Worm (Caenorhabditis elegans) whole organism, L4 larva: Measurements from ENCODE around the gene col-181.

Experiments used
- F10B5.3 ChIP-seq: sonication (generic microtip); optimal IDR thresholded peaks from 2 replicates; lab custom pipeline; 2016; ENCODE audit warnings: mild to moderate bottlenecking, missing genetic modification characterization, missing compliant biosample characterization
- F37D6.2 ChIP-seq: sonication (generic microtip); optimal IDR thresholded peaks from 2 replicates; lab custom pipeline; 2016; ENCODE audit warnings: mild to moderate bottlenecking, missing genetic modification characterization, missing compliant biosample characterization
- F44E2.7 ChIP-seq: fragments of 200-800 bp; sonication (Bioruptor generic); IDR thresholded peaks from 2 replicates; pipeline ENCODE4 v2.1.2; 2022; ENCODE audit warnings: missing genetic modification characterization, missing compliant biosample characterization
- R02D3.7 ChIP-seq: fragments of 150-350 bp; sonication (generic microtip); optimal IDR thresholded peaks from 3 replicates; lab custom pipeline; 2014; ENCODE audit warnings: missing biosample characterization, missing genetic modification characterization
- T20F7.1 ChIP-seq: fragments of 200-800 bp; sonication (Bioruptor generic); optimal IDR thresholded peaks from 2 replicates; lab custom pipeline; 2018; ENCODE audit warnings: mild to moderate bottlenecking, missing genetic modification characterization, missing compliant biosample characterization
- T26A8.4 ChIP-seq: fragments of 200-800 bp; sonication (Bioruptor generic); IDR thresholded peaks from 2 replicates; pipeline ENCODE4 v1.3.6; 2022; ENCODE audit warnings: missing genetic modification characterization, missing compliant biosample characterization
- Y105C5A.15 ChIP-seq: fragments of 200-800 bp; sonication (Bioruptor generic); IDR thresholded peaks from 2 replicates; pipeline ENCODE4 v1.3.6; 2022; ENCODE audit warnings: missing genetic modification characterization, missing compliant biosample characterization
- Y75B8A.6 ChIP-seq: fragments of 200-800 bp; sonication (Bioruptor generic); IDR thresholded peaks from 2 replicates; pipeline ENCODE4 v1.3.6; 2022; ENCODE audit warnings: missing genetic modification reagents, missing genetic modification characterization, missing compliant biosample characterization
- ZK337.2 ChIP-seq: fragments of 200-800 bp; sonication (Bioruptor generic); IDR thresholded peaks from 2 replicates; pipeline ENCODE4 v1.3.6; 2022; ENCODE audit warnings: missing genetic modification reagents, missing genetic modification characterization, missing compliant biosample characterization
- ZK546.5 ChIP-seq, 2 experiments: sonication (generic microtip); optimal IDR thresholded peaks; 2 replicates each; lab custom pipeline; 2017; ENCODE audit warnings: missing biosample characterization in 2 of 2, missing genetic modification characterization in 2 of 2
- arid-1 ChIP-seq: fragments of 200-800 bp; sonication (Bioruptor generic); conservative IDR thresholded peaks from 2 replicates; pipeline ENCODE4 v1.3.6; 2022; ENCODE audit warnings: missing genetic modification reagents, missing genetic modification characterization, missing compliant biosample characterization
- attf-4 ChIP-seq: sonication (generic microtip); optimal IDR thresholded peaks from 3 replicates; lab custom pipeline; 2017; ENCODE audit warnings: missing biosample characterization, missing genetic modification characterization
- ceh-62 ChIP-seq: sonication (generic microtip); optimal IDR thresholded peaks from 2 replicates; lab custom pipeline; 2017; ENCODE audit warnings: missing biosample characterization, missing genetic modification characterization
- dmd-9 ChIP-seq: fragments of 200-800 bp; sonication (Bioruptor generic); IDR thresholded peaks from 2 replicates; pipeline ENCODE4 v1.3.6; 2022; ENCODE audit warnings: missing genetic modification reagents, missing genetic modification characterization, missing compliant biosample characterization
- fos-1 ChIP-seq: fragments of 150-350 bp; optimal IDR thresholded peaks from 2 replicates; lab custom pipeline; 2014; ENCODE audit warnings: missing biosample characterization, missing genetic modification characterization
- gei-8 ChIP-seq: fragments of 200-800 bp; sonication (Bioruptor generic); optimal IDR thresholded peaks from 2 replicates; lab custom pipeline; 2018; ENCODE audit warnings: mild to moderate bottlenecking, missing genetic modification characterization, missing compliant biosample characterization
- lim-7 ChIP-seq: fragments of 200-800 bp; sonication (Bioruptor generic); IDR thresholded peaks from 2 replicates; pipeline ENCODE4 v1.3.6; 2022; ENCODE audit warnings: missing genetic modification characterization, missing compliant biosample characterization
- lin-15B ChIP-seq: fragments of 150-350 bp; sonication (generic microtip); optimal IDR thresholded peaks from 3 replicates; lab custom pipeline; 2014; ENCODE audit warnings: missing biosample characterization, missing genetic modification characterization
- lin-29 ChIP-seq: fragments of 200-800 bp; sonication (Bioruptor generic); IDR thresholded peaks from 2 replicates; pipeline ENCODE4 v1.3.6; 2022; ENCODE audit warnings: missing genetic modification reagents, missing genetic modification characterization, missing compliant biosample characterization
- lin-38 ChIP-seq: fragments of 200-800 bp; sonication (Bioruptor generic); IDR thresholded peaks from 2 replicates; pipeline ENCODE4 v1.3.6; 2022; ENCODE audit warnings: missing genetic modification reagents, missing genetic modification characterization, missing compliant biosample characterization
- lsy-2 ChIP-seq, 2 experiments: fragments of 150-350 bp in 1 of 2; sonication (generic microtip) in 1 of 2; optimal IDR thresholded peaks; 2 replicates each; lab custom pipeline; 2014 to 2017; ENCODE audit warnings: missing biosample characterization in 2 of 2, missing genetic modification characterization in 2 of 2
- mdl-1 ChIP-seq, 2 experiments: fragments of 150-350 bp in 1 of 2; sonication (generic microtip) in 1 of 2; optimal IDR thresholded peaks; 2 replicates each; lab custom pipeline; 2014 to 2017; ENCODE audit warnings: missing biosample characterization in 2 of 2, missing genetic modification characterization in 2 of 2
- mxl-3 ChIP-seq: fragments of 200-800 bp; sonication (Bioruptor generic); optimal IDR thresholded peaks from 2 replicates; lab custom pipeline; 2018; ENCODE audit warnings: mild to moderate bottlenecking, missing genetic modification characterization, missing compliant biosample characterization
- nhr-237 ChIP-seq: sonication (generic microtip); optimal IDR thresholded peaks from 2 replicates; lab custom pipeline; 2017; ENCODE audit warnings: missing biosample characterization, missing genetic modification characterization
- nhr-28 ChIP-seq: fragments of 150-350 bp; optimal IDR thresholded peaks from 2 replicates; lab custom pipeline; 2014; ENCODE audit warnings: missing biosample characterization, missing genetic modification characterization
- nhr-48 ChIP-seq: sonication (generic microtip); optimal IDR thresholded peaks from 2 replicates; lab custom pipeline; 2016; ENCODE audit warnings: mild to moderate bottlenecking, missing genetic modification characterization, missing compliant biosample characterization
- nhr-76 ChIP-seq: fragments of 150-350 bp; optimal IDR thresholded peaks from 2 replicates; lab custom pipeline; 2014; ENCODE audit warnings: missing biosample characterization, missing genetic modification characterization
- php-3 ChIP-seq: fragments of 200-800 bp; sonication (Bioruptor generic); IDR thresholded peaks from 2 replicates; pipeline ENCODE4 v1.3.6; 2022; ENCODE audit warnings: missing genetic modification reagents, missing genetic modification characterization, missing compliant biosample characterization
- pqm-1 ChIP-seq: sonication (generic microtip); optimal IDR thresholded peaks from 2 replicates; lab custom pipeline; 2017; ENCODE audit warnings: missing biosample characterization, missing genetic modification characterization
- sdz-12 ChIP-seq: fragments of 200-800 bp; sonication (Bioruptor generic); optimal IDR thresholded peaks from 2 replicates; lab custom pipeline; 2018; ENCODE audit warnings: mild to moderate bottlenecking, missing genetic modification characterization, missing compliant biosample characterization
- skn-1 ChIP-seq: fragments of 150-350 bp; optimal IDR thresholded peaks from 2 replicates; lab custom pipeline; 2014; ENCODE audit warnings: missing biosample characterization, missing genetic modification characterization
- snpc-1.2 ChIP-seq: fragments of 200-800 bp; sonication (Bioruptor generic); IDR thresholded peaks from 2 replicates; pipeline ENCODE4 v1.3.6; 2022; ENCODE audit warnings: missing genetic modification reagents, missing genetic modification characterization, missing compliant biosample characterization
- snpc-4 ChIP-seq: fragments of 150-350 bp; optimal IDR thresholded peaks from 2 replicates; lab custom pipeline; 2014; ENCODE audit warnings: missing biosample characterization, missing genetic modification characterization
- spr-1 ChIP-seq: sonication (generic microtip); optimal IDR thresholded peaks from 2 replicates; lab custom pipeline; 2016; ENCODE audit warnings: mild to moderate bottlenecking, missing genetic modification characterization, missing compliant biosample characterization
- tag-97 ChIP-seq: fragments of 200-800 bp; sonication (Bioruptor generic); IDR thresholded peaks from 2 replicates; pipeline ENCODE4 v1.3.6; 2022; ENCODE audit warnings: missing genetic modification characterization, missing compliant biosample characterization
- unc-39 ChIP-seq: sonication (generic microtip); optimal IDR thresholded peaks from 2 replicates; lab custom pipeline; 2017; ENCODE audit warnings: missing biosample characterization, missing genetic modification characterization
- ztf-11 ChIP-seq: fragments of 150-350 bp; optimal IDR thresholded peaks from 2 replicates; lab custom pipeline; 2014; ENCODE audit warnings: missing biosample characterization, missing genetic modification characterization

Gene col-181

DNA sequence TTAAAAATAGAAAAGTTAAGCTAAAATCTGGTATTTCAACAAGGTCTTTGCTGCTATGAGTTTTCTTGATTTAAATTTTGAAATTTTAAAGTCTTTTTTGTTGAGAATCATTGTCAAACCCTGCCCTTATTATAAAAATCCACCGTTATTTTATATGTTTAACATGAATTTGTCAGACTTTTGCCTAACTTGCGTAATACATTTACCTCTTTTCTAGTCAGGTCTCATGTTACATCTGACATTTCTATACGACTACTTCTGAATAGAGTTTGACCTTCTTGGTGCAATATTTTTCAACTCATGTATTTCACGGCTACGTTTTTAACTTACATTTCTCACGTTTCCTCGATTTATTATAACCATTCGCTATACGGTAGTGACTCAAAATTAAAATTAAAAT is 9.3 kb downstream of the col-181 start, which contains the start of gene lgc-15:
lgc-15 (plus strand) TSS at position 301 of the 400 bp plus-strand sequence.
- TF ChIP-seq Y105C5A.15: no peak
- no peak for TF ChIP-seq Y75B8A.6 (GFP tag; lab: Robert Waterston, UW)
- no peak for TF ChIP-seq fos-1
- no peak for TF ChIP-seq attf-4 (tag; lab: Kevin White, UChicago)
- no peak for TF ChIP-seq ceh-62 (tag; lab: Kevin White, UChicago)
- no peak for TF ChIP-seq dmd-9

DNA sequence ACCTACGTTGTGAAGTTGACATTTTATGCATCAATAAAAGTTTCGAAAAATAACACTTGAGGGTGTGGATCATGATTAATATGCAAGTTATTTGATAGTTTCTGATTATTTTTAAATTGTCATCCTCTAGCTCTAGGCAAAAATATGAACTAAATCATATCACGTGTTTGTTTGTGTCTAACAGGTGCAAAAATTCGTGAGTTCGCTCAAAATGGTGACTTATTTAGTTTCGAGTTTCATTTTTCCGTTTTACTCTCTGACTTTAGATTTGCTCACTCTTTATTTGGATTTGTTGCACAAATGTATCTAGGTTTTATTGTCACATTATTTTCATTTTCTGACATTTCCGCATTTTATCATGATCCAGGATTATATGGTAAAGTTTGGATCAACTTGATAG is 13.6 kb downstream of the col-181 start, which contains the start of gene lgc-16:
lgc-16 (plus strand) TSS at position 301 of the 400 bp plus-strand sequence.
- TF ChIP-seq lin-15B (tag; lab: Kevin White, UChicago) (no peak), unc-39 (tag; lab: Kevin White, UChicago) (no peak), R02D3.7 (tag; lab: Kevin White, UChicago) (no peak), lin-29 (no peak), F10B5.3 (no peak), lim-7 (GFP tag; lab: Robert Waterston, UW) (no peak), nhr-237 (tag; lab: Kevin White, UChicago) (no peak), lsy-2 (tag; optimal IDR thresholded peaks at IDR 0.05; lab: Kevin White, UChicago) (no peak), ZK546.5 (tag; optimal IDR thresholded peaks at IDR 0.05; lab: Kevin White, UChicago) (no peak), nhr-48 (tag; lab: Kevin White, UChicago) (no peak), nhr-28 (tag; lab: Kevin White, UChicago) (no peak), nhr-76 (tag; lab: Kevin White, UChicago) (no peak), F37D6.2 (tag; lab: Kevin White, UChicago) (no peak), sdz-12 (GFP tag; lab: Kevin White, UChicago) (no peak), F44E2.7 (GFP tag; lab: Robert Waterston, UW) (no peak), snpc-4 (tag; lab: Kevin White, UChicago) (no peak), skn-1 (no peak), snpc-1.2 (no peak)
- TF ChIP-seq, all 104 proteins: peak for 0

DNA sequence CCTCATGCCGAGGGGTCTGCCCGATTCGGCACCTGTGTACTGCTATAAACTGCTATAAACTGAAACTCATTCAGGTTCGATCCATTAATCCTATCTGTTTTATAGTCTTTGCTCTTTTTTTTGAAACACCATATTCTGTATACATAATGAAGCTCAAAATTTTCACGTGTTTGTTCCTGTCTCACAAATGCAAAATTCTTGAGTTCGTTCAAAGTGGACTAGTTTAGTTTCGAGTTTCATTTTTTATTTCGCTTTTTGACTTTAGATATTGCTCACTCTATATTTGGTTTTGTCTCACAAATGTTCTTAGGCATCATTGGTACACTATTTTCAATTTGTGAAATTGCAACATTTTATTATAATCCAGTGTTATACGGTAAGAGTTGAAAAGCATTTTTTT is 16.6 kb downstream of the col-181 start, which contains the start of gene lgc-17:
lgc-17 (plus strand) TSS at position 301 of the 400 bp plus-strand sequence.
- TF ChIP-seq arid-1 (GFP tag; lab: Robert Waterston, UW) (no peak), spr-1 (no peak)

DNA sequence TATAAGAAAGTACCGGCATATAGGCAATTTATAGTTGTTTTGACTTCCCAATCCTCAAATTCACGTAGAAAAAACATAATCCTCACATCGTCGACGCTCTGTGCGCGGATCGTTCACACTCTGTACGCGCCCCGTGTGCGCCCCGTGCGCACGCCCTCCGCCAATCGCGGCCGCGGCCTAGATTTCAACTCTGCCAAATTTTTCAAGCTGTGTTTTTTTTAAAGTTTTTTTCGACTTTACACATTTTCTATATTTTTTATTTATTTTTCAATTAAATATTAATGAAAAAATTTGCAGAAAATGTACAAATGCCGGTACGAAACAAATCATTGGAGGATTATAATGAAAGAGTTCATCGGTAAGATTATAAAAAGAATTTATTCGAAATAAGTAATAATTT is 18.4 kb downstream of the col-181 start, which contains the start of gene T01H10.11:
T01H10.11 (plus strand) TSS at position 301 of the 400 bp plus-strand sequence.
- no peak for TF ChIP-seq ztf-11 (tag; lab: Kevin White, UChicago)
- no peak for TF ChIP-seq ZK337.2 (GFP tag; lab: Robert Waterston, UW)
- no peak for TF ChIP-seq pqm-1 (tag; lab: Kevin White, UChicago)
- no peak for TF ChIP-seq ceh-62 (tag; lab: Kevin White, UChicago)

DNA sequence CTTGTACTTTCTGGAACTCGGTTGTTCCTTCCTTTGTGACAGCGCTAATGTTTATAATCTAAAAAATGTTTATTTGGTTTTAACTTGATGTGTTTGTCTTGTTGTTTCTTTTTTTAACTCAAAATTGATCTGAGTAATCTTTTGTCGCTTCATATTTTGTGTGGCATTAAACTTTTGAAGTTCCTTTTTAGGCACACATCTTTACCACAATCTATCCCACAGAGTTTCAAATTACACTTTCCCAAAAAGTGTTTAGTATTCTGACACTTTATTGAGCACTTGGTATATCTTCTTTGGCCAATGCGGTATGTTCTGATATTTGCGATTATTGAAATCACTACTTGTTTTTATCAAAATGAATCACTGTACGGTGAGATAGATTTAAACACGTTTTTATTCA is 20.6 kb downstream of the col-181 start, which contains the start of gene lgc-18:
lgc-18 (plus strand) TSS at position 301 of the 400 bp plus-strand sequence.
- no peak for TF ChIP-seq lin-38 (GFP tag; lab: Robert Waterston, UW)
- no peak for TF ChIP-seq T26A8.4
- TF ChIP-seq tag-97: no peak
- no peak for TF ChIP-seq mdl-1 (tag; optimal IDR thresholded peaks at IDR 0.05; lab: Kevin White, UChicago)
- TF ChIP-seq snpc-4 (tag; lab: Kevin White, UChicago): no peak
- TF ChIP-seq mxl-3 (GFP tag; lab: Kevin White, UChicago): no peak
- no peak for TF ChIP-seq T20F7.1 (GFP tag; lab: Kevin White, UChicago)
- no peak for TF ChIP-seq nhr-48 (tag; lab: Kevin White, UChicago)
- no peak for TF ChIP-seq php-3 (GFP tag; lab: Robert Waterston, UW)
- no peak for TF ChIP-seq ZK337.2 (GFP tag; lab: Robert Waterston, UW)
- TF ChIP-seq gei-8: no peak
- TF ChIP-seq ztf-11 (tag; lab: Kevin White, UChicago): no peak
